Worm (Caenorhabditis elegans): ENCODE data around the gene C09F5.1.

DNA sequence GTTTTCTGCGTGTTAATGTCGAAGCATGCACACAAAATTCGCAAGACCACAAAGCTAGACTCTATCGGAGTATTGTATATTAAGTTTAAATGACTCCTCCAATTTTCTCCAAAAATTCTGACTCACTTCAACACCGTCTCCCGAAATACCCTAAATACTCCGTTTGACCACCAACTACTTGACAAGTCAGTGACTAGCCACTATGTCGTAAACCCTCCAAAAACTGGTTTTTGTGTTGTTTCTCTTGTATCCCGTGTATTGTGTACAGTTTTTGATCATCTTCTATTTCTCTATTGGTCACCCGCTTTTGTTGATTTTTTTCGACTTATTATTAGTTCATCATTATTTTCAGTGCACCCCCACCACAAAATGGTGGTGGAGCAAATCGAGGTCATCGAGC, at the start of gene C09F5.1:
- TF ChIP-seq nhr-23 (tag; optimal IDR thresholded peaks at IDR 0.05) (no peak), egl-27 (tag; optimal IDR thresholded peaks at IDR 0.05) (no peak), nhr-129 (tag; optimal IDR thresholded peaks at IDR 0.05) (peak; percentile 17), lin-13 (GFP tag; optimal IDR thresholded peaks at IDR 0.05) (no peak), sma-3 (GFP tag; optimal IDR thresholded peaks at IDR 0.05) (no peak), zag-1 (tag; optimal IDR thresholded peaks at IDR 0.05) (no peak), unc-55 (GFP tag; optimal IDR thresholded peaks at IDR 0.05) (no peak), lsy-2 (tag; optimal IDR thresholded peaks at IDR 0.05) (no peak), nhr-11 (tag; optimal IDR thresholded peaks at IDR 0.05) (no peak), lin-11 (tag; optimal IDR thresholded peaks at IDR 0.05) (no peak)
